Worm (Caenorhabditis elegans) whole organism, L1 larva: Measurements from ENCODE around the gene ZK892.5.

Experiments used
- C16A3.4 ChIP-seq: fragments of 150-350 bp; optimal IDR thresholded peaks from 2 replicates; lab custom pipeline; 2014; ENCODE audit warnings: missing biosample characterization, missing genetic modification characterization
- F16B12.6 ChIP-seq: fragments of 150-350 bp; optimal IDR thresholded peaks from 2 replicates; lab custom pipeline; 2014; ENCODE audit warnings: missing biosample characterization, missing genetic modification characterization
- blmp-1 ChIP-seq: fragments of 150-350 bp; optimal IDR thresholded peaks from 2 replicates; lab custom pipeline; 2014; ENCODE audit warnings: missing biosample characterization, missing genetic modification characterization
- ceh-88 ChIP-seq: fragments of 200-800 bp; sonication (Bioruptor generic); IDR thresholded peaks from 2 replicates; pipeline ENCODE4 v1.3.6; 2022; ENCODE audit warnings: missing genetic modification characterization, missing compliant biosample characterization
- ceh-90 ChIP-seq: sonication (generic microtip); optimal IDR thresholded peaks from 2 replicates; lab custom pipeline; 2016; ENCODE audit warnings: missing genetic modification characterization, missing compliant biosample characterization
- dpl-1 ChIP-seq, 3 experiments: fragments of 150-350 bp in 2 of 3; sonication (generic microtip) in 1 of 3; optimal IDR thresholded peaks; 2 replicates each; lab custom pipeline; 2014 to 2017; ENCODE audit warnings: missing biosample characterization in 3 of 3, missing genetic modification characterization in 3 of 3, missing genetic modification reagents in 3 of 3
- dsc-1 ChIP-seq: sonication (generic microtip); optimal IDR thresholded peaks from 2 replicates; lab custom pipeline; 2016; ENCODE audit warnings: mild to moderate bottlenecking, missing genetic modification characterization, missing compliant biosample characterization
- efl-1 ChIP-seq, 4 experiments: fragments of 150-350 bp; optimal IDR thresholded peaks in 3 of 4; peaks in 1 of 4; 1 replicate in 1 of 4; 2 replicates in 3 of 4; lab custom pipeline; 2014; ENCODE audit warnings: missing biosample characterization in 2 of 4, missing genetic modification characterization in 2 of 4, missing genetic modification reagents in 2 of 4
- egl-13 ChIP-seq: sonication (generic microtip); optimal IDR thresholded peaks from 2 replicates; lab custom pipeline; 2016; ENCODE audit warnings: missing genotype, missing genetic modification reagents, missing genetic modification characterization, missing compliant biosample characterization
- egl-27 ChIP-seq, 2 experiments: fragments of 150-350 bp in 1 of 2; sonication (generic microtip); optimal IDR thresholded peaks; 3 replicates each; lab custom pipeline; 2017 to 2018; ENCODE audit warnings: missing biosample characterization in 2 of 2, missing genetic modification characterization in 2 of 2, missing genetic modification reagents in 2 of 2
- elt-2 ChIP-seq: sonication (generic microtip); optimal IDR thresholded peaks from 2 replicates; lab custom pipeline; 2016; ENCODE audit warnings: missing genetic modification characterization, mild to moderate bottlenecking, inconsistent platforms, missing compliant biosample characterization, missing genetic modification reagents
- elt-3 ChIP-seq, 6 experiments: fragments of 150-350 bp in 1 of 6; sonication (generic microtip); optimal IDR thresholded peaks; 2 replicates each; lab custom pipeline; 2017 to 2018; ENCODE audit warnings: missing biosample characterization in 6 of 6, missing genetic modification characterization in 6 of 6, inconsistent platforms in 1 of 6
- fkh-4 ChIP-seq: sonication (generic microtip); optimal IDR thresholded peaks from 2 replicates; lab custom pipeline; 2016; ENCODE audit warnings: missing compliant biosample characterization, missing genetic modification characterization, borderline replicate concordance
- fkh-8 ChIP-seq: sonication (generic microtip); optimal IDR thresholded peaks from 2 replicates; lab custom pipeline; 2016; ENCODE audit warnings: mild to moderate bottlenecking, missing genetic modification characterization, missing compliant biosample characterization
- fos-1 ChIP-seq: fragments of 150-350 bp; optimal IDR thresholded peaks from 2 replicates; lab custom pipeline; 2014; ENCODE audit warnings: missing biosample characterization, missing genetic modification characterization
- grh-1 ChIP-seq: fragments of 200-800 bp; sonication (Bioruptor generic); IDR thresholded peaks from 2 replicates; pipeline ENCODE4 v1.3.6; 2022; ENCODE audit warnings: missing genetic modification reagents, missing genetic modification characterization, missing compliant biosample characterization
- irx-1 ChIP-seq: sonication (generic microtip); optimal IDR thresholded peaks from 2 replicates; lab custom pipeline; 2016; ENCODE audit warnings: missing genetic modification characterization, missing compliant biosample characterization
- isw-1 ChIP-seq: fragments of 200-800 bp; sonication (Bioruptor generic); IDR thresholded peaks from 2 replicates; pipeline ENCODE4 v1.3.6; 2022; ENCODE audit warnings: missing genetic modification characterization, missing compliant biosample characterization
- jun-1 ChIP-seq: fragments of 150-350 bp; optimal IDR thresholded peaks from 2 replicates; lab custom pipeline; 2014; ENCODE audit warnings: missing biosample characterization, missing genetic modification reagents, missing genetic modification characterization
- lin-15B ChIP-seq: fragments of 150-350 bp; sonication (generic microtip); optimal IDR thresholded peaks from 3 replicates; lab custom pipeline; 2014; ENCODE audit warnings: missing biosample characterization, missing genetic modification characterization
- lin-35 ChIP-seq, 2 experiments: fragments of 150-350 bp; optimal IDR thresholded peaks; 2 replicates each; lab custom pipeline; 2014; ENCODE audit warnings: missing biosample characterization in 2 of 2, missing genetic modification characterization in 2 of 2, missing genetic modification reagents in 2 of 2
- lsy-2 ChIP-seq, 2 experiments: fragments of 150-350 bp; optimal IDR thresholded peaks; 2 replicates each; lab custom pipeline; 2014; ENCODE audit warnings: missing biosample characterization in 2 of 2, missing genetic modification characterization in 2 of 2
- mab-9 ChIP-seq: fragments of 200-800 bp; sonication (Bioruptor generic); IDR thresholded peaks from 2 replicates; pipeline ENCODE4 v1.3.6; 2022; ENCODE audit warnings: missing genetic modification reagents, missing genetic modification characterization, missing compliant biosample characterization
- mep-1 ChIP-seq: fragments of 150-350 bp; optimal IDR thresholded peaks from 2 replicates; lab custom pipeline; 2014; ENCODE audit warnings: missing biosample characterization, missing genetic modification characterization
- nhr-11 ChIP-seq: fragments of 150-350 bp; optimal IDR thresholded peaks from 2 replicates; lab custom pipeline; 2014; ENCODE audit warnings: missing biosample characterization, missing genetic modification characterization
- nhr-19 ChIP-seq: fragments of 200-800 bp; sonication (Bioruptor generic); conservative IDR thresholded peaks from 2 replicates; pipeline ENCODE4 v1.3.6; 2022; ENCODE audit warnings: missing genetic modification characterization, missing compliant biosample characterization
- nhr-20 ChIP-seq: sonication (generic microtip); optimal IDR thresholded peaks from 2 replicates; lab custom pipeline; 2016; ENCODE audit warnings: mild to moderate bottlenecking, missing genetic modification characterization, missing compliant biosample characterization
- nhr-47 ChIP-seq: sonication (generic microtip); optimal IDR thresholded peaks from 2 replicates; lab custom pipeline; 2016; ENCODE audit warnings: mild to moderate bottlenecking, missing genetic modification characterization, moderate library complexity, missing compliant biosample characterization
- nhr-71 ChIP-seq: sonication (generic microtip); optimal IDR thresholded peaks from 2 replicates; lab custom pipeline; 2016; ENCODE audit warnings: mild to moderate bottlenecking, missing genetic modification characterization, moderate library complexity, missing compliant biosample characterization
- nhr-77 ChIP-seq: fragments of 150-350 bp; optimal IDR thresholded peaks from 2 replicates; lab custom pipeline; 2014; ENCODE audit warnings: missing biosample characterization, missing genetic modification characterization
- nhr-85 ChIP-seq: sonication (generic microtip); peaks from one replicate; lab custom pipeline; 2016; ENCODE audit warnings: missing genetic modification characterization, inconsistent platforms, missing compliant biosample characterization
- rnt-1 ChIP-seq: sonication (generic microtip); optimal IDR thresholded peaks from 2 replicates; lab custom pipeline; 2016; ENCODE audit warnings: mild to moderate bottlenecking, missing genetic modification characterization, moderate library complexity, missing compliant biosample characterization
- skn-1 ChIP-seq: fragments of 150-350 bp; optimal IDR thresholded peaks from 2 replicates; lab custom pipeline; 2014; ENCODE audit warnings: missing biosample characterization, missing genetic modification characterization
- snpc-4 ChIP-seq: fragments of 150-350 bp; optimal IDR thresholded peaks from 2 replicates; lab custom pipeline; 2014; ENCODE audit warnings: missing biosample characterization, missing genetic modification characterization
- sox-4 ChIP-seq: sonication (generic microtip); optimal IDR thresholded peaks from 2 replicates; lab custom pipeline; 2016; ENCODE audit warnings: missing genetic modification characterization, missing compliant biosample characterization
- swsn-7 ChIP-seq: sonication (generic microtip); optimal IDR thresholded peaks from 2 replicates; lab custom pipeline; 2016; ENCODE audit warnings: missing genetic modification characterization, missing compliant biosample characterization
- unc-98 ChIP-seq: fragments of 200-800 bp; sonication (Bioruptor generic); IDR thresholded peaks from 2 replicates; pipeline ENCODE4 v1.3.6; 2022; ENCODE audit warnings: missing genetic modification characterization, missing compliant biosample characterization
- vab-15 ChIP-seq: sonication (generic microtip); optimal IDR thresholded peaks from 2 replicates; lab custom pipeline; 2017; ENCODE audit warnings: missing genotype, mild to moderate bottlenecking, missing genetic modification characterization, missing compliant biosample characterization
- xbp-1 ChIP-seq: sonication (generic microtip); optimal IDR thresholded peaks from 2 replicates; lab custom pipeline; 2016; ENCODE audit warnings: missing genetic modification characterization, missing compliant biosample characterization
- zip-4 ChIP-seq: fragments of 200-800 bp; sonication (Bioruptor generic); optimal IDR thresholded peaks from 2 replicates; lab custom pipeline; 2018; ENCODE audit warnings: mild to moderate bottlenecking, missing genetic modification characterization, moderate library complexity, missing compliant biosample characterization
- ztf-11 ChIP-seq, 2 experiments: sonication (generic microtip); optimal IDR thresholded peaks; 2 replicates each; lab custom pipeline; 2016 to 2017; ENCODE audit warnings: missing genetic modification characterization in 2 of 2, missing biosample characterization in 1 of 2, missing compliant biosample characterization in 1 of 2
- ztf-4 ChIP-seq: fragments of 150-350 bp; optimal IDR thresholded peaks from 2 replicates; lab custom pipeline; 2014; ENCODE audit warnings: missing biosample characterization, missing genetic modification characterization

ZK892.5 gene

ce11 chrII:10033163-10033871 is 25.3 kb downstream of the ZK892.5 start, which contains the start of gene mtcu-2 (continued):
- TF ChIP-seq ztf-4 (tag; lab: Kevin White, UChicago) (peak; percentile 5), lin-15B (tag; lab: Kevin White, UChicago) (peak; percentile 85), blmp-1 (tag; lab: Kevin White, UChicago) (peak; percentile 59), dsc-1 (tag; lab: Kevin White, UChicago) (peak; percentile 80), egl-27 (tag; optimal IDR thresholded peaks at IDR 0.05; lab: Kevin White, UChicago) (peak in 1 of 2 experiments; percentile 2), dpl-1 (GFP tag; optimal IDR thresholded peaks at IDR 0.05; lab: Kevin White, UChicago) (peak; percentile 51 to 72 (median 65)), mab-9 (GFP tag; lab: Robert Waterston, UW) (peak; percentile 97), unc-98 (GFP tag; lab: Robert Waterston, UW) (peak; percentile 90), rnt-1 (peak; percentile 91), zip-4 (GFP tag; lab: Kevin White, UChicago) (peak; percentile 43), fos-1 (tag; lab: Kevin White, UChicago) (peak; percentile 6), nhr-85 (peak; percentile 96), isw-1 (peak; percentile 99), nhr-71 (tag; lab: Kevin White, UChicago) (peak; percentile 91), sox-4 (tag; lab: Kevin White, UChicago) (peak; percentile 71), fkh-8 (tag; lab: Kevin White, UChicago) (peak; percentile 79), jun-1 (peak; percentile 79), lin-35 (GFP tag; optimal IDR thresholded peaks at IDR 0.05; lab: Kevin White, UChicago) (peak; percentile 74 to 84), swsn-7 (tag; lab: Kevin White, UChicago) (peak; percentile 87), xbp-1 (peak; percentile 84), elt-2 (tag; lab: Kevin White, UChicago) (peak; percentile 0), nhr-11 (tag; lab: Kevin White, UChicago) (peak; percentile 64), egl-13 (tag; lab: Kevin White, UChicago) (peak; percentile 64), fkh-4 (tag; lab: Kevin White, UChicago) (peak; percentile 12), grh-1 (GFP tag; lab: Robert Waterston, UW) (peak; percentile 98), nhr-20 (tag; lab: Kevin White, UChicago) (peak; percentile 84), snpc-4 (peak; percentile 47), irx-1 (tag; lab: Kevin White, UChicago) (peak; percentile 62), mep-1 (tag; lab: Kevin White, UChicago) (peak; percentile 76), ceh-90 (tag; lab: Kevin White, UChicago) (peak; percentile 27), skn-1 (peak; percentile 38), F16B12.6 (peak; percentile 52), ztf-11 (tag; optimal IDR thresholded peaks at IDR 0.05; lab: Kevin White, UChicago) (peak in 1 of 2 experiments; percentile 83), nhr-47 (tag; lab: Kevin White, UChicago) (peak; percentile 90), vab-15 (tag; lab: Kevin White, UChicago) (peak; percentile 57), elt-3 (tag; optimal IDR thresholded peaks at IDR 0.05; lab: Kevin White, UChicago) (peak in 3 of 6 experiments; percentile 27 to 76 (median 30)), nhr-77 (tag; lab: Kevin White, UChicago) (peak; percentile 60)

- peak; percentile 16; the same call in 1 of the 2 replicates for TF ChIP-seq unc-98 (GFP tag; lab: Robert Waterston, UW)
- peak; percentile 77 for TF ChIP-seq isw-1
- peak in 1 of 3 experiments; percentile 17 for TF ChIP-seq dpl-1 (GFP tag; optimal IDR thresholded peaks at IDR 0.05; lab: Kevin White, UChicago)
- peak; percentile 70 for TF ChIP-seq ceh-88
- peak in 1 of 2 experiments; percentile 4 for TF ChIP-seq efl-1 (optimal IDR thresholded peaks at IDR 0.05; lab: Kevin White, UChicago)
- TF ChIP-seq efl-1 (GFP tag; optimal IDR thresholded peaks at IDR 0.05 in 1 of 2; lab: Kevin White, UChicago), result peak in 1 of 2 experiments; percentile 87
- peak; percentile 63 for TF ChIP-seq grh-1 (GFP tag; lab: Robert Waterston, UW)
- TF ChIP-seq C16A3.4 (tag; lab: Kevin White, UChicago), result peak; percentile 8
- TF ChIP-seq nhr-19, result peak; percentile 81
- TF ChIP-seq mab-9 (GFP tag; lab: Robert Waterston, UW), result 0 out of 2 replicates have a peak, but pooled peaks have one; percentile 15
- TF ChIP-seq lsy-2 (tag; optimal IDR thresholded peaks at IDR 0.05; lab: Kevin White, UChicago), result peak in 1 of 2 experiments; percentile 28
- TF ChIP-seq nhr-47 (tag; lab: Kevin White, UChicago), result peak; percentile 15
- TF ChIP-seq nhr-71 (tag; lab: Kevin White, UChicago), result peak; percentile 16
Observed at ce11 chrII:10034769-10035168, 26.8 kb downstream of the ZK892.5 start.
